Worm (Caenorhabditis elegans) whole organism, mixed stage, embryonic: ENCODE results near the gene T13F2.6.

Source experiments
- M03D4.4 ChIP-seq: sonication (generic microtip); optimal IDR thresholded peaks from 2 replicates; lab custom pipeline; 2017; ENCODE audit warnings: mild to moderate bottlenecking, missing genetic modification characterization, missing compliant biosample characterization
- bed-3 ChIP-seq: fragments of 200-800 bp; sonication (Bioruptor generic); optimal IDR thresholded peaks from 3 replicates; lab custom pipeline; 2018; ENCODE audit warnings: mild to moderate bottlenecking, missing genetic modification characterization, moderate library complexity, missing compliant biosample characterization
- ceh-39 ChIP-seq: fragments of 150-350 bp; optimal IDR thresholded peaks from 2 replicates; lab custom pipeline; 2014; ENCODE audit warnings: missing biosample characterization, missing genetic modification characterization
- ceh-43 ChIP-seq: fragments of 200-800 bp; sonication (Bioruptor generic); optimal IDR thresholded peaks from 2 replicates; lab custom pipeline; 2018; ENCODE audit warnings: mild to moderate bottlenecking, missing genetic modification characterization, moderate library complexity, missing compliant biosample characterization
- ceh-83 ChIP-seq: fragments of 200-800 bp; sonication (Bioruptor generic); optimal IDR thresholded peaks from 2 replicates; lab custom pipeline; 2018; ENCODE audit warnings: mild to moderate bottlenecking, missing genetic modification characterization, missing compliant biosample characterization
- ces-1 ChIP-seq: fragments of 150-350 bp; optimal IDR thresholded peaks from 2 replicates; lab custom pipeline; 2014; ENCODE audit warnings: missing biosample characterization, missing genetic modification reagents, missing genetic modification characterization
- cnd-1 ChIP-seq: fragments of 200-800 bp; sonication (Bioruptor generic); optimal IDR thresholded peaks from 2 replicates; lab custom pipeline; 2018; ENCODE audit warnings: mild to moderate bottlenecking, missing genetic modification characterization, missing compliant biosample characterization
- drap-1 ChIP-seq: fragments of 200-800 bp; sonication (Bioruptor generic); optimal IDR thresholded peaks from 3 replicates; lab custom pipeline; 2018; ENCODE audit warnings: mild to moderate bottlenecking, missing genetic modification characterization, missing compliant biosample characterization
- elt-1 ChIP-seq: sonication (generic microtip); optimal IDR thresholded peaks from 2 replicates; lab custom pipeline; 2017; ENCODE audit warnings: missing genetic modification characterization, mild to moderate bottlenecking, missing compliant biosample characterization, antibody characterized with exemption, moderate library complexity, borderline replicate concordance; ENCODE audit not compliant: insufficient read depth
- flh-1 ChIP-seq: fragments of 200-800 bp; sonication (Bioruptor generic); optimal IDR thresholded peaks from 2 replicates; lab custom pipeline; 2018; ENCODE audit warnings: mild to moderate bottlenecking, missing genetic modification characterization, moderate library complexity, missing compliant biosample characterization
- ham-2 ChIP-seq: fragments of 200-800 bp; sonication (Bioruptor generic); optimal IDR thresholded peaks from 2 replicates; lab custom pipeline; 2018; ENCODE audit warnings: mild to moderate bottlenecking, missing genetic modification characterization, missing compliant biosample characterization
- hlh-1 ChIP-seq: fragments of 150-350 bp; optimal IDR thresholded peaks from 2 replicates; lab custom pipeline; 2014; ENCODE audit warnings: missing biosample characterization, missing genetic modification reagents, missing genetic modification characterization
- lin-13 ChIP-seq: fragments of 150-350 bp; optimal IDR thresholded peaks from 2 replicates; lab custom pipeline; 2014; ENCODE audit warnings: missing biosample characterization, missing genetic modification characterization
- lin-32 ChIP-seq: fragments of 200-800 bp; sonication (Bioruptor generic); optimal IDR thresholded peaks from 2 replicates; lab custom pipeline; 2018; ENCODE audit warnings: mild to moderate bottlenecking, missing genetic modification characterization, missing compliant biosample characterization
- lsy-2 ChIP-seq: fragments of 150-350 bp; optimal IDR thresholded peaks from 2 replicates; lab custom pipeline; 2014; ENCODE audit warnings: missing biosample characterization, missing genetic modification characterization
- mab-5 ChIP-seq: fragments of 150-350 bp; optimal IDR thresholded peaks from 2 replicates; lab custom pipeline; 2014; ENCODE audit warnings: missing biosample characterization, missing genetic modification characterization
- mep-1 ChIP-seq: fragments of 150-350 bp; optimal IDR thresholded peaks from 2 replicates; lab custom pipeline; 2017; ENCODE audit warnings: missing biosample characterization, missing genetic modification reagents, missing genetic modification characterization, inconsistent platforms
- mls-2 ChIP-seq: sonication (generic microtip); optimal IDR thresholded peaks from 2 replicates; lab custom pipeline; 2016; ENCODE audit warnings: mild to moderate bottlenecking, missing genetic modification characterization, moderate library complexity, missing compliant biosample characterization
- nhr-12 ChIP-seq: fragments of 150-350 bp; optimal IDR thresholded peaks from 2 replicates; lab custom pipeline; 2014; ENCODE audit warnings: missing biosample characterization, missing genetic modification characterization
- nhr-2 ChIP-seq: fragments of 150-350 bp; optimal IDR thresholded peaks from 2 replicates; lab custom pipeline; 2014; ENCODE audit warnings: missing biosample characterization, missing genetic modification characterization
- nhr-28 ChIP-seq: fragments of 150-350 bp; optimal IDR thresholded peaks from 2 replicates; lab custom pipeline; 2014; ENCODE audit warnings: missing biosample characterization, missing genetic modification characterization
- nhr-76 ChIP-seq: sonication (generic microtip); optimal IDR thresholded peaks from 2 replicates; lab custom pipeline; 2017; ENCODE audit warnings: missing biosample characterization, missing genetic modification characterization
- pha-4 ChIP-seq: fragments of 150-350 bp; optimal IDR thresholded peaks from 2 replicates; lab custom pipeline; 2018; ENCODE audit warnings: missing biosample characterization, missing genetic modification reagents, missing genetic modification characterization
- sem-2 ChIP-seq: fragments of 200-800 bp; sonication (Bioruptor generic); optimal IDR thresholded peaks from 2 replicates; lab custom pipeline; 2018; ENCODE audit warnings: mild to moderate bottlenecking, missing genetic modification characterization, missing compliant biosample characterization
- snpc-4 ChIP-seq: fragments of 150-350 bp; optimal IDR thresholded peaks from 2 replicates; lab custom pipeline; 2014; ENCODE audit warnings: missing biosample characterization, missing genetic modification characterization
- sptf-1 ChIP-seq: sonication (generic microtip); optimal IDR thresholded peaks from 2 replicates; lab custom pipeline; 2017; ENCODE audit warnings: mild to moderate bottlenecking, missing genetic modification characterization, moderate library complexity, missing compliant biosample characterization
- tbx-8 ChIP-seq: fragments of 200-800 bp; sonication (Bioruptor generic); optimal IDR thresholded peaks from 2 replicates; lab custom pipeline; 2018; ENCODE audit warnings: mild to moderate bottlenecking, missing genetic modification characterization, moderate library complexity, missing compliant biosample characterization
- unc-120 ChIP-seq: sonication (generic microtip); optimal IDR thresholded peaks from 2 replicates; lab custom pipeline; 2017; ENCODE audit warnings: missing genetic modification characterization, missing compliant biosample characterization; ENCODE audit not compliant: poor library complexity, severe bottlenecking
- unc-39 ChIP-seq: fragments of 150-350 bp; optimal IDR thresholded peaks from 2 replicates; lab custom pipeline; 2014; ENCODE audit warnings: missing biosample characterization, missing genetic modification characterization
- unc-62 ChIP-seq: fragments of 150-350 bp; optimal IDR thresholded peaks from 2 replicates; lab custom pipeline; 2014; ENCODE audit warnings: missing biosample characterization, missing genetic modification reagents, missing genetic modification characterization
- zip-8 ChIP-seq: fragments of 150-350 bp; optimal IDR thresholded peaks from 2 replicates; lab custom pipeline; 2014; ENCODE audit warnings: missing biosample characterization, missing genetic modification characterization
- ztf-11 ChIP-seq: fragments of 150-350 bp; optimal IDR thresholded peaks from 2 replicates; lab custom pipeline; 2014; ENCODE audit warnings: missing biosample characterization, missing genetic modification characterization

The T13F2.6 gene

DNA sequence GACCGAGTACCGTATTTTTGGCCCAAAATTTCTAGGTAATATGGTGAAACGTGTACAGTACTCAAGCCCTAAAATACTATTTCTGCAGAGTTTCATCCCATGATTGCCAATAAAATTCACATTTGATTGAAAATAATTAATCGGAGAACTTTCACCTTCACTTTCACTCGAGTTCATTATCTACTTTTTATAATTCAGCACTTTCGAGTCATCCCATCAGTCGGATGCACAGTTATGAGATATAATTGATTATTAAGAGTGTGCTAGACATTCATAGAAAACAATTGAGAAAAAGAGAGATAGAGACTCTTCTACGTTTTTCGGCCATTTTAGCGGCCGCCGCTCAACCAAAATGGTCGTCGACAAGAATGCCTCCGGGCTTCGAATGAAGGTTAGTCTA, 24.6 kb downstream of the T13F2.6 start, which contains the start of gene fat-3:
Gene fat-3, plus strand, starts transcription at position 313 of the 400 bp plus-strand sequence.
- TF ChIP-seq pha-4 (tag; lab: Kevin White, UChicago) (no peak), tbx-8 (GFP tag; lab: Kevin White, UChicago) (no peak), lin-32 (GFP tag; lab: Kevin White, UChicago) (no peak), mep-1 (no peak), mls-2 (tag; lab: Kevin White, UChicago) (no peak), hlh-1 (tag; lab: Kevin White, UChicago) (no peak), nhr-76 (tag; lab: Kevin White, UChicago) (no peak), nhr-12 (tag; lab: Kevin White, UChicago) (no peak), unc-62 (no peak), sptf-1 (tag; lab: Kevin White, UChicago) (no peak), lsy-2 (no peak), ceh-83 (no peak), ztf-11 (tag; lab: Kevin White, UChicago) (no peak)

DNA sequence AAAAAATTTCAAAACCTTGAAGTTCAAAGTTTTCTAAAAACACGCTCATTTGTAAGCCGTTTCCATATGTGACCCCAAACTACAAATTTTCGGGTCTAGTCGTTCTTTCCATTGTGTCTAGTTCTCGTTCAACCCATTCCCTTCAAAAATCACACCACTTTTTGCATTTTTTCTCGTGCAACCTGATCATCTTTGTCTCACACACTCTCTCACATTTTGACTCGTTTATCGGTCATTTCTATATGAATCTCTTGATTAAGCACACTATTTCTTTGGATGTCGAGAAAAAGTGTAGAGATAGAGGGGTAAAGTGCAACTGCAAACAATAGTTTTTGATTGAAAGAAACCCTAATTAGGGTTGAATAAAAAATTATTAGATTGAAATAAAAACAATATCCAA, 25.4 kb downstream of the T13F2.6 start:
- TF ChIP-seq ceh-39 (tag; lab: Kevin White, UChicago) (peak; percentile 53), ces-1 (peak; percentile 66), unc-120 (tag; lab: Kevin White, UChicago) (peak; percentile 52), flh-1 (no peak)
- TF ChIP-seq, all 35 proteins: peak for 3

DNA sequence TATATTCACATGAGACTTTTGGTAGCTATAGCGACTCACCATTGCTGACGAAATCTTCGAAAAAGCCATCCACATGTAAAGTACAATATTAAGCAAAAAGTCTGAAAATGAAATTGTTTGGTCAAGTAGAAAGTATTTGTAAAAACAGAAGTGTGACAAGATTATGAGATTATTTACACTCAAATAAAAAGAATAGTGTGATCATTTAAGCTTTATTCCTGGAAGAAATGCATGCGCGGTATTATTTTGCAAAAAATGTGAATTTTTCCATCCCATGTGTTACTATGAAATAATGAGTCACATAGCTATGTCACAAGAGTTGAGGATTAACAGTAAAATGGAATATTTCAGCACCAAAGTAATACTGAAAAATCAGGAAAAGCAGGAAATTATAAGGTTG, 32.5 kb downstream of the T13F2.6 start, which contains the start of gene dct-15:
Gene dct-15, minus strand, starts transcription at position 101 of the 400 bp plus-strand sequence.
- TF ChIP-seq tbx-8 (GFP tag; lab: Kevin White, UChicago) = no peak
- no peak for TF ChIP-seq mls-2 (tag; lab: Kevin White, UChicago)
- TF ChIP-seq snpc-4 (tag; lab: Kevin White, UChicago) = no peak
- TF ChIP-seq M03D4.4 (tag; lab: Kevin White, UChicago) = no peak
- TF ChIP-seq ceh-39 (tag; lab: Kevin White, UChicago) = no peak
- no peak for TF ChIP-seq unc-120 (tag; lab: Kevin White, UChicago)
- no peak for TF ChIP-seq lin-13 (tag; lab: Kevin White, UChicago)
- TF ChIP-seq zip-8 = no peak
- TF ChIP-seq nhr-28 = no peak
- no peak for TF ChIP-seq unc-62
- TF ChIP-seq hlh-1 (tag; lab: Kevin White, UChicago) = no peak
- no peak for TF ChIP-seq bed-3 (GFP tag; lab: Kevin White, UChicago)
- TF ChIP-seq sptf-1 (tag; lab: Kevin White, UChicago) = no peak
- TF ChIP-seq nhr-12 (tag; lab: Kevin White, UChicago) = no peak
- TF ChIP-seq nhr-2 (tag; lab: Kevin White, UChicago) = no peak
- TF ChIP-seq drap-1 (GFP tag; lab: Kevin White, UChicago) = no peak
- TF ChIP-seq unc-39 (tag; lab: Kevin White, UChicago) = no peak
- no peak for TF ChIP-seq ceh-43 (GFP tag; lab: Kevin White, UChicago)
- no peak for TF ChIP-seq elt-1 (tag; lab: Kevin White, UChicago)

DNA sequence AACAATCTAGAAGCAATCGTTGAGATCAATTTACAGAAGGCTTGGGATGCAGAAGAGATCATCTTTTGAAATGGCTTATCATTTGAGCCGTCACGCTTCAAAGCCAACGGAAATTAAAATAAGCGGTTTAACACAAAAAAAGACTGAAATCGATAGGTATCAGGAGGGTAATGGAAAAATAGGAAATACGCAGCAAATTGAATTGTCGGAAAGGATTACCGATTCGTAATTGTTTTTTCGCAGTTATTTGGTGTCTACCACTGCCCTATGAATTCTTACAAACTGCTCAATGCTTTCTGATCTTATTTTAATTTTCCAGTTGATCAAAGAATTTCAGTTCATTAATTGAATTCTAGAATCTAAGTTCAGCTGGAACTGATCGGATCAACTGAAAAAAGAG, 33.4 kb downstream of the T13F2.6 start:
- TF ChIP-seq ceh-43 (GFP tag; lab: Kevin White, UChicago) = no peak
- no peak for TF ChIP-seq cnd-1 (tag; lab: Kevin White, UChicago)
- TF ChIP-seq drap-1 (GFP tag; lab: Kevin White, UChicago) = no peak
- TF ChIP-seq sem-2 (GFP tag; lab: Kevin White, UChicago) = no peak
- no peak for TF ChIP-seq M03D4.4 (tag; lab: Kevin White, UChicago)
- TF ChIP-seq nhr-12 (tag; lab: Kevin White, UChicago) = no peak
- TF ChIP-seq nhr-76 (tag; lab: Kevin White, UChicago) = no peak
- no peak for TF ChIP-seq hlh-1 (tag; lab: Kevin White, UChicago)
- TF ChIP-seq unc-62 = no peak
- no peak for TF ChIP-seq flh-1
- TF ChIP-seq unc-120 (tag; lab: Kevin White, UChicago) = no peak
- TF ChIP-seq snpc-4 (tag; lab: Kevin White, UChicago) = no peak
- no peak for TF ChIP-seq ceh-39 (tag; lab: Kevin White, UChicago)
- TF ChIP-seq, all 35 proteins: peak for 0

DNA sequence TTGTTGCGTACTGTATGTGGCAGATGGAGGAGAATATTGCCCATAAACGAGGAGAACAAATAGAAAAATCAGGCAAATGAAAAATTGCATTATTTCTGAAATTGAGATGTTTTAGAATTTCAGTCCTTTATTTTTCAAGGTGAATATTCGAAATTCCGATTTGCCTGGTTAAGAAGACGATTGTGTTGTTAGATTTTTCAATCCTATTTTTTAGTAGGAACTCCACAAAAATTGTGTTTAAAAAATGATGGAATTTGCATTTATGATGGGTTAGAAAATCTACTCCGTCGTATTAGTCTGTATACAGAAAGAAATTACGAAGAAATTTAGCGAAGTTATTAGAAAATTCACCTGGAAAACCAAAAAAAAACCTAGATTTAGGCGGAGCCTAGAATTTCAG, 37.3 kb downstream of the T13F2.6 start, which contains the start of gene egl-20:
Gene egl-20, minus strand, starts transcription at position 101 of the 400 bp plus-strand sequence.
- TF ChIP-seq ceh-39 (tag; lab: Kevin White, UChicago) (no peak), ham-2 (no peak), nhr-76 (tag; lab: Kevin White, UChicago) (no peak), mab-5 (no peak), drap-1 (GFP tag; lab: Kevin White, UChicago) (no peak), bed-3 (GFP tag; lab: Kevin White, UChicago) (no peak), unc-120 (tag; lab: Kevin White, UChicago) (no peak), unc-39 (tag; lab: Kevin White, UChicago) (no peak), ces-1 (no peak), mep-1 (no peak), nhr-28 (no peak), nhr-12 (tag; lab: Kevin White, UChicago) (no peak), pha-4 (tag; lab: Kevin White, UChicago) (no peak), cnd-1 (tag; lab: Kevin White, UChicago) (no peak), hlh-1 (tag; lab: Kevin White, UChicago) (no peak), elt-1 (tag; lab: Kevin White, UChicago) (no peak)
